Worm (Caenorhabditis elegans) whole organism, L2 larva: ENCODE data around the gene sdz-13.

Source experiments
- fos-1 ChIP-seq: fragments of 150-350 bp; optimal IDR thresholded peaks from 2 replicates; lab custom pipeline; 2014; ENCODE audit warnings: missing biosample characterization, missing genetic modification characterization
- nhr-23 ChIP-seq: fragments of 150-350 bp; optimal IDR thresholded peaks from 2 replicates; lab custom pipeline; 2014; ENCODE audit warnings: missing biosample characterization, missing genetic modification reagents, missing genetic modification characterization

DNA sequence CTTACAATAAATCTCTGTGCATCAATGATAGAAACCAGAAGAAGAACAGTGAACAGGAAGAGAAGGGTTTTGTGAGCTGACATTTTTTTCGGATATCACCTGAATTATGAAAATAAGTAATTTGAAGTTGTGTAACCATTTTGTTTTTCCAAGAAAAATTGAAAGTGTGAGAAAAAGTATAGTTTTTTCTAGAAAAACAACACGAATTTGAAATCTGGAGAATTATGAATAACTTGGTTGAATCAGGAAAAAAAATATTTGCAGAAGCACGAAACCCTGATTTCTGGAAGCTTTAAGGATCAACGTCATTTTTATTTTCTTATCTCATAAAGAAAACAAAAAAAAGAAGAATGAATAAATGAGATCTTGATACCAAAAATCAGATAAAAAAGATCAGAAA lies 4.9 kb downstream of the sdz-13 start, which contains the start of gene F13E9.12:
- TF ChIP-seq fos-1 (tag; lab: Kevin White, UChicago): no peak
- TF ChIP-seq nhr-23: no peak
